Worm (Caenorhabditis elegans) whole organism, young adult: ENCODE measurements around the gene ins-31.

Experiments used
- F33H1.4 ChIP-seq: fragments of 200-800 bp; sonication (Bioruptor generic); IDR thresholded peaks from 2 replicates; pipeline ENCODE4 v1.3.6; 2022; ENCODE audit warnings: missing genetic modification reagents, missing genetic modification characterization, missing compliant biosample characterization
- F49E8.2 ChIP-seq: sonication (generic microtip); optimal IDR thresholded peaks from 3 replicates; lab custom pipeline; 2017; ENCODE audit warnings: missing genetic modification characterization, mild to moderate bottlenecking, missing compliant biosample characterization, antibody characterized with exemption, moderate library complexity; ENCODE audit not compliant: insufficient read depth
- Y53F4B.3 ChIP-seq: fragments of 200-800 bp; sonication (Bioruptor generic); IDR thresholded peaks from 2 replicates; pipeline ENCODE4 v1.3.6; 2022; ENCODE audit warnings: missing genetic modification reagents, missing genetic modification characterization, missing compliant biosample characterization
- Y56A3A.18 ChIP-seq: fragments of 200-800 bp; sonication (Bioruptor generic); IDR thresholded peaks from 2 replicates; pipeline ENCODE4 v1.3.6; 2022; ENCODE audit warnings: missing genetic modification reagents, missing genetic modification characterization, missing compliant biosample characterization
- ZK185.1 ChIP-seq: sonication (generic microtip); optimal IDR thresholded peaks from 2 replicates; lab custom pipeline; 2016; ENCODE audit warnings: mild to moderate bottlenecking, missing genetic modification characterization, missing compliant biosample characterization; ENCODE audit not compliant: poor library complexity, severe bottlenecking
- ama-1 ChIP-seq, 3 experiments: fragments of 150-350 bp in 1 of 3; sonication (generic microtip) in 2 of 3; optimal IDR thresholded peaks; 2 replicates each; lab custom pipeline; 2014 to 2018; ENCODE audit warnings: missing biosample characterization in 2 of 3, missing genetic modification characterization in 2 of 3, missing genetic modification reagents in 2 of 3
- ztf-26 ChIP-seq: sonication (generic microtip); optimal IDR thresholded peaks from 2 replicates; lab custom pipeline; 2017; ENCODE audit warnings: missing genetic modification characterization, missing compliant biosample characterization

DNA sequence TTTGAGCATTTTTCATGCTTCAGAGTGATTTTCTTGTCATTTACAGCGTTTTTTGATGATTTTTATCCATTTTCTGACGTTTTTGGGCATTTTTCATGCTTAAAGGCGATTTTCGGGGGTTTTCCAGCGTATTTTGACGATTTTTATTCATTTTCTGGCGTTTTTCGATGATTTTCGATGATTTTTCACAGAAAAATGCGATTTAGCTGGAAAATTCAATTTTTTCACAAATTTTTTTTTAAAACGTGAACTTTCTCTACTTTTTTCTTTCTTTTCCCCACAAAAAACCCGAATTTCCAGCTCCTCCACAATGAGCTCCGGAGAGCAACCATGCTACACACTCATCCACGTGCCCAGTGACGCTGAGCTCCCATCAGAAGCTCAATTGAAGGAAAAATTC is 48.3 kb upstream of the ins-31 start, which contains the start of gene copb-1:
- TF ChIP-seq ama-1 (optimal IDR thresholded peaks at IDR 0.05; lab: Kevin White, UChicago) (no peak), ama-1 (GFP tag; optimal IDR thresholded peaks at IDR 0.05; lab: Kevin White, UChicago) (no peak), ztf-26 (tag; lab: Kevin White, UChicago) (no peak), ZK185.1 (tag; lab: Kevin White, UChicago) (no peak), F33H1.4 (GFP tag; lab: Robert Waterston, UW) (no peak), Y56A3A.18 (GFP tag; lab: Robert Waterston, UW) (no peak), F49E8.2 (tag; lab: Kevin White, UChicago) (no peak), Y53F4B.3 (no peak)
